Fruit fly (Drosophila melanogaster): ENCODE measurements around the gene RhoGAP92B.

RhoGAP92B gene

DNA sequence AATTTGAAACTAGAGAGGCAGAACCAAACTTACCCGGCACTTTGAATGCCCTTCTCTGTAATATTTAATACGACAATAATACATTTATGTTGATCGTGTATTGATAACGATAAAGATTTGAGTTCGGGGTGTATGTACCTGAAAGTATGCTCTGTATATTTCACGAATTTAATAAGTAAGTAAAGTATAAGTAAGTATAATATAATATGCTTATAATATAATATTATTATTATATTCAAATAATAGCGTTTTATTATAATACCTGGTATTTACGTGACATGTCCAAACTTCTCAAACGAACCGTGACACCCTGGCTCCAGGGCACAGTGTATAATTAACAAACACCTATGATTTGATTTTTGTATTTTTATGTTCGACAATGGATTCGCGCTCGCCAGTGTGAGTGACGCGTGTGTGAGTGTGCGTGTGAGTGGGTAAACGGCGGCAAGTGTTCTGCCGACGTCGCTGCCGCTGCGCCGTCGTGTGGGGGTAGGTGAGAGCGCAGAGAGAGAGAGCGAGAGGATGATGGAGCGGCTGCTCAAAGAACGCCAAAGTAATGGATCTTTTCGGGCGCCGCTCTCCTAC, 15.3 kb upstream of the RhoGAP92B start (continued):
- TF ChIP-seq CG10959 (GFP tag; IDR thresholded peaks at IDR 0.05), result no peak
- peak; percentile 85 for TF ChIP-seq PHDP (tag; optimal IDR thresholded peaks at IDR 0.05)
- TF ChIP-seq row (GFP tag; IDR thresholded peaks at IDR 0.05), result peak; percentile 79
- peak; percentile 41 for TF ChIP-seq Usf (GFP tag; optimal IDR thresholded peaks at IDR 0.05)
- TF ChIP-seq cwo (GFP tag; optimal IDR thresholded peaks at IDR 0.05), result peak; percentile 84
- TF ChIP-seq lola (GFP tag; optimal IDR thresholded peaks at IDR 0.05), result peak in 1 of 3 experiments; percentile 15
- peak; percentile 79 for TF ChIP-seq dysf (GFP tag; IDR thresholded peaks at IDR 0.05)
- TF ChIP-seq pum (GFP tag; optimal IDR thresholded peaks at IDR 0.05), result peak; percentile 13
- TF ChIP-seq CG13296 (GFP tag; optimal IDR thresholded peaks at IDR 0.05), result peak; percentile 86
- no peak for TF ChIP-seq Hmx (GFP tag; optimal IDR thresholded peaks at IDR 0.05)
- no peak for TF ChIP-seq bab2 (GFP tag; optimal IDR thresholded peaks at IDR 0.05)
- peak; percentile 79 for TF ChIP-seq CG6683 (GFP tag; optimal IDR thresholded peaks at IDR 0.05)
- 0 out of 3 replicates have a peak, but pooled peaks have one; percentile 17 for TF ChIP-seq CG2889 (GFP tag; IDR thresholded peaks at IDR 0.05)
- TF ChIP-seq bcd (GFP tag; optimal IDR thresholded peaks at IDR 0.05), result peak; percentile 79
- TF ChIP-seq CG15479 (GFP tag; optimal IDR thresholded peaks at IDR 0.05), result no peak
- TF ChIP-seq CG18262 (tag; optimal IDR thresholded peaks at IDR 0.05), result peak; percentile 64
- TF ChIP-seq CG6689 (GFP tag; IDR thresholded peaks at IDR 0.05), result 0 out of 2 replicates have a peak, but pooled peaks have one; percentile 54
- TF ChIP-seq lab (GFP tag; optimal IDR thresholded peaks at IDR 0.05), result peak; percentile 91
- peak; percentile 92 for TF ChIP-seq Meics (GFP tag; optimal IDR thresholded peaks at IDR 0.05)
- no peak for TF ChIP-seq yki (optimal IDR thresholded peaks at IDR 0.05)
- peak; percentile 29 for TF ChIP-seq CG13287 (GFP tag; IDR thresholded peaks at IDR 0.05; ENCODE audit: partially characterized antibody)
- TF ChIP-seq tin (GFP tag; optimal IDR thresholded peaks at IDR 0.05), result peak; percentile 39
- no peak for TF ChIP-seq pb (GFP tag; optimal IDR thresholded peaks at IDR 0.05)
- TF ChIP-seq CG4707 (GFP tag; optimal IDR thresholded peaks at IDR 0.05), result no peak
- no peak for TF ChIP-seq sc (optimal IDR thresholded peaks at IDR 0.05)
- no peak for TF ChIP-seq sc (GFP tag; optimal IDR thresholded peaks at IDR 0.05)
- TF ChIP-seq pros (GFP tag; optimal IDR thresholded peaks at IDR 0.05), result no peak
- TF ChIP-seq lmd (GFP tag; IDR thresholded peaks at IDR 0.05), result peak; percentile 73; the same call in 1 of the 2 replicates
- TF ChIP-seq Hmr (GFP tag; optimal IDR thresholded peaks at IDR 0.05), result peak; percentile 87
- peak; percentile 41 for TF ChIP-seq Nf-YB (GFP tag; optimal IDR thresholded peaks at IDR 0.05)
- TF ChIP-seq slbo (GFP tag; IDR thresholded peaks at IDR 0.05), result peak; percentile 78
- TF ChIP-seq vvl (GFP tag; IDR thresholded peaks at IDR 0.05), result peak; percentile 50; the same call in 1 of the 2 replicates
- no peak for TF ChIP-seq CG8478 (optimal IDR thresholded peaks at IDR 0.05)
- TF ChIP-seq esg (GFP tag; conservative IDR thresholded peaks at IDR 0.05), result peak; percentile 53
- peak; percentile 69 for TF ChIP-seq CG9215 (GFP tag; IDR thresholded peaks at IDR 0.05)
- TF ChIP-seq ATbp (GFP tag; optimal IDR thresholded peaks at IDR 0.05), result peak; percentile 52
- TF ChIP-seq org-1 (GFP tag; optimal IDR thresholded peaks at IDR 0.05), result peak; percentile 65
- peak; percentile 46; the same call in 1 of the 2 replicates for TF ChIP-seq CG10366 (GFP tag; IDR thresholded peaks at IDR 0.05)
- TF ChIP-seq Atf3 (GFP tag; optimal IDR thresholded peaks at IDR 0.05), result no peak
- peak; percentile 78 for TF ChIP-seq Dek (tag; optimal IDR thresholded peaks at IDR 0.05)
- peak; percentile 74 for TF ChIP-seq unpg (GFP tag; optimal IDR thresholded peaks at IDR 0.05)
- TF ChIP-seq cad (GFP tag; optimal IDR thresholded peaks at IDR 0.05), result no peak
- TF ChIP-seq shn (GFP tag; optimal IDR thresholded peaks at IDR 0.05), result no peak
- peak; percentile 87 for TF ChIP-seq dmrt99B (tag; optimal IDR thresholded peaks at IDR 0.05)
- peak; percentile 89 for TF ChIP-seq CG18599 (GFP tag; optimal IDR thresholded peaks at IDR 0.05)
- peak; percentile 27 for TF ChIP-seq CG33213 (GFP tag; optimal IDR thresholded peaks at IDR 0.05)
- no peak for TF ChIP-seq Lpt (GFP tag; optimal IDR thresholded peaks at IDR 0.05)
- peak; percentile 23 for TF ChIP-seq CG30431 (GFP tag; optimal IDR thresholded peaks at IDR 0.05)
- TF ChIP-seq fu2 (GFP tag; optimal IDR thresholded peaks at IDR 0.05), result no peak
- TF ChIP-seq tna (GFP tag; IDR thresholded peaks at IDR 0.05; ENCODE audit: partially characterized antibody), result no peak
- no peak for TF ChIP-seq gfzf (GFP tag; optimal IDR thresholded peaks at IDR 0.05)

Data from whole organism, embryonic.